Worm (Caenorhabditis elegans): ENCODE measurements around the gene des-2.

ce11 chrV:11470210-11470713 lies 48.8 kb upstream of the des-2 start, which contains the start of gene aat-6:
- TF ChIP-seq sox-2 (GFP tag; IDR thresholded peaks at IDR 0.05) (no peak), nhr-232 (tag; optimal IDR thresholded peaks at IDR 0.05) (no peak), hlh-30 (tag; optimal IDR thresholded peaks at IDR 0.05; ENCODE audit: insufficient read depth) (no peak), hlh-8 (tag; optimal IDR thresholded peaks at IDR 0.05) (no peak), pha-4 (tag; optimal IDR thresholded peaks at IDR 0.05) (no peak), ceh-18 (tag; optimal IDR thresholded peaks at IDR 0.05) (no peak), fkh-10 (GFP tag; optimal IDR thresholded peaks at IDR 0.05) (no peak), pqm-1 (tag; optimal IDR thresholded peaks at IDR 0.05) (no peak), ceh-14 (tag; optimal IDR thresholded peaks at IDR 0.05) (no peak), dmd-4 (tag; optimal IDR thresholded peaks at IDR 0.05; ENCODE audit: borderline replicate concordance) (no peak), eyg-1 (tag; optimal IDR thresholded peaks at IDR 0.05) (no peak), ceh-2 (tag; optimal IDR thresholded peaks at IDR 0.05) (no peak)

Measured in whole organism, late embryonic.